Worm (Caenorhabditis elegans) whole organism, L2 larva: ENCODE data around the gene fbxb-96.
A peak's percentile ranks its signal among the peaks of the same experiment; 100 is the strongest.

ENCODE experiments used
- C34F6.9 ChIP-seq: fragments of 150-350 bp; optimal IDR thresholded peaks from 2 replicates; lab custom pipeline; 2014; ENCODE audit warnings: missing biosample characterization, missing genetic modification characterization
- F13H6.1 ChIP-seq: sonication (generic microtip); optimal IDR thresholded peaks from 2 replicates; lab custom pipeline; 2016; ENCODE audit warnings: missing genetic modification characterization, missing compliant biosample characterization
- R02D3.7 ChIP-seq: fragments of 150-350 bp; optimal IDR thresholded peaks from 2 replicates; lab custom pipeline; 2014; ENCODE audit warnings: missing biosample characterization, missing genetic modification characterization
- Y55F3AM.14 ChIP-seq: fragments of 200-800 bp; sonication (Bioruptor generic); optimal IDR thresholded peaks from 2 replicates; lab custom pipeline; 2018; ENCODE audit warnings: mild to moderate bottlenecking, missing genetic modification characterization, missing compliant biosample characterization
- ZK546.5 ChIP-seq: sonication (generic microtip); optimal IDR thresholded peaks from 2 replicates; lab custom pipeline; 2017; ENCODE audit warnings: missing biosample characterization, missing genetic modification characterization
- aly-2 ChIP-seq: fragments of 150-350 bp; optimal IDR thresholded peaks from 2 replicates; lab custom pipeline; 2014; ENCODE audit warnings: missing biosample characterization, missing genetic modification characterization
- ama-1 ChIP-seq: fragments of 150-350 bp; optimal IDR thresholded peaks from 2 replicates; lab custom pipeline; 2018; ENCODE audit warnings: inconsistent platforms
- ceh-16 ChIP-seq: fragments of 150-350 bp; optimal IDR thresholded peaks from 2 replicates; lab custom pipeline; 2014; ENCODE audit warnings: missing biosample characterization, missing genetic modification characterization
- ceh-82 ChIP-seq: fragments of 150-350 bp; optimal IDR thresholded peaks from 2 replicates; lab custom pipeline; 2014; ENCODE audit warnings: missing biosample characterization, missing genetic modification characterization
- crh-2 ChIP-seq: sonication (generic microtip); optimal IDR thresholded peaks from 2 replicates; lab custom pipeline; 2017; ENCODE audit warnings: missing biosample characterization, missing genetic modification characterization
- dmd-4 ChIP-seq: sonication (generic microtip); optimal IDR thresholded peaks from 2 replicates; lab custom pipeline; 2017; ENCODE audit warnings: missing biosample characterization, missing genetic modification characterization
- egl-27 ChIP-seq: sonication (generic microtip); optimal IDR thresholded peaks from 3 replicates; lab custom pipeline; 2017; ENCODE audit warnings: missing biosample characterization, missing genetic modification reagents, missing genetic modification characterization
- fos-1 ChIP-seq: fragments of 150-350 bp; optimal IDR thresholded peaks from 2 replicates; lab custom pipeline; 2014; ENCODE audit warnings: missing biosample characterization, missing genetic modification characterization
- gmeb-1 ChIP-seq: fragments of 150-350 bp; optimal IDR thresholded peaks from 2 replicates; lab custom pipeline; 2014; ENCODE audit warnings: missing biosample characterization, missing genetic modification characterization
- lin-11 ChIP-seq: fragments of 150-350 bp; sonication (generic microtip); optimal IDR thresholded peaks from 2 replicates; lab custom pipeline; 2014; ENCODE audit warnings: missing biosample characterization, missing genetic modification characterization, inconsistent platforms, mixed read lengths
- lin-13 ChIP-seq: fragments of 150-350 bp; optimal IDR thresholded peaks from 2 replicates; lab custom pipeline; 2014; ENCODE audit warnings: missing biosample characterization, missing genetic modification reagents, missing genetic modification characterization
- lsy-2 ChIP-seq, 2 experiments: fragments of 150-350 bp in 1 of 2; sonication (generic microtip) in 1 of 2; optimal IDR thresholded peaks; 2 replicates each; lab custom pipeline; 2014 to 2017; ENCODE audit warnings: missing biosample characterization in 2 of 2, missing genetic modification characterization in 2 of 2
- mab-5 ChIP-seq: fragments of 150-350 bp; optimal IDR thresholded peaks from 2 replicates; lab custom pipeline; 2014; ENCODE audit warnings: missing biosample characterization, missing genetic modification characterization
- mdl-1 ChIP-seq, 2 experiments: fragments of 150-350 bp in 1 of 2; sonication (generic microtip) in 1 of 2; optimal IDR thresholded peaks; 2 replicates each; lab custom pipeline; 2017; ENCODE audit warnings: missing biosample characterization in 2 of 2, missing genetic modification characterization in 2 of 2
- nhr-11 ChIP-seq: fragments of 150-350 bp; optimal IDR thresholded peaks from 2 replicates; lab custom pipeline; 2014; ENCODE audit warnings: missing biosample characterization, missing genetic modification characterization
- nhr-21 ChIP-seq: fragments of 150-350 bp; optimal IDR thresholded peaks from 2 replicates; lab custom pipeline; 2014; ENCODE audit warnings: missing biosample characterization, missing genetic modification characterization
- nhr-23 ChIP-seq: fragments of 150-350 bp; optimal IDR thresholded peaks from 2 replicates; lab custom pipeline; 2014; ENCODE audit warnings: missing biosample characterization, missing genetic modification reagents, missing genetic modification characterization
- nhr-237 ChIP-seq: fragments of 150-350 bp; optimal IDR thresholded peaks from 2 replicates; lab custom pipeline; 2014; ENCODE audit warnings: missing biosample characterization, missing genetic modification characterization
- nhr-25 ChIP-seq: fragments of 150-350 bp; sonication (generic microtip); optimal IDR thresholded peaks from 3 replicates; lab custom pipeline; 2014; ENCODE audit warnings: missing biosample characterization, missing genetic modification characterization
- nhr-77 ChIP-seq: fragments of 150-350 bp; optimal IDR thresholded peaks from 2 replicates; lab custom pipeline; 2014; ENCODE audit warnings: missing biosample characterization, missing genetic modification characterization
- peb-1 ChIP-seq: fragments of 150-350 bp; optimal IDR thresholded peaks from 2 replicates; lab custom pipeline; 2014; ENCODE audit warnings: missing biosample characterization, missing genetic modification characterization
- sem-4 ChIP-seq: fragments of 150-350 bp; optimal IDR thresholded peaks from 2 replicates; lab custom pipeline; 2014; ENCODE audit warnings: missing biosample characterization, missing genetic modification reagents, missing genetic modification characterization
- skn-1 ChIP-seq: sonication (generic microtip); optimal IDR thresholded peaks from 2 replicates; lab custom pipeline; 2017; ENCODE audit warnings: missing biosample characterization, missing genetic modification characterization
- sma-3 ChIP-seq: sonication (generic microtip); optimal IDR thresholded peaks from 2 replicates; lab custom pipeline; 2016; ENCODE audit warnings: missing genetic modification reagents, missing genetic modification characterization, missing compliant biosample characterization
- sma-9 ChIP-seq, 2 experiments: fragments of 150-350 bp in 1 of 2; sonication (generic microtip) in 1 of 2; optimal IDR thresholded peaks; 2 replicates each; lab custom pipeline; 2014 to 2016; ENCODE audit warnings: missing genetic modification characterization in 2 of 2, mild to moderate bottlenecking in 1 of 2, missing biosample characterization in 1 of 2, missing compliant biosample characterization in 1 of 2, missing genetic modification reagents in 1 of 2, moderate library complexity in 1 of 2
- unc-39 ChIP-seq: fragments of 150-350 bp; optimal IDR thresholded peaks from 2 replicates; lab custom pipeline; 2014; ENCODE audit warnings: missing biosample characterization, missing genetic modification characterization
- unc-62 ChIP-seq: fragments of 150-350 bp; optimal IDR thresholded peaks from 2 replicates; lab custom pipeline; 2014; ENCODE audit warnings: missing biosample characterization, missing genetic modification reagents, missing genetic modification characterization
- ztf-1 ChIP-seq: fragments of 200-800 bp; sonication (Bioruptor generic); conservative IDR thresholded peaks from 2 replicates; pipeline ENCODE4 v1.3.6; 2022; ENCODE audit warnings: missing genetic modification characterization, missing compliant biosample characterization

Gene fbxb-96

DNA sequence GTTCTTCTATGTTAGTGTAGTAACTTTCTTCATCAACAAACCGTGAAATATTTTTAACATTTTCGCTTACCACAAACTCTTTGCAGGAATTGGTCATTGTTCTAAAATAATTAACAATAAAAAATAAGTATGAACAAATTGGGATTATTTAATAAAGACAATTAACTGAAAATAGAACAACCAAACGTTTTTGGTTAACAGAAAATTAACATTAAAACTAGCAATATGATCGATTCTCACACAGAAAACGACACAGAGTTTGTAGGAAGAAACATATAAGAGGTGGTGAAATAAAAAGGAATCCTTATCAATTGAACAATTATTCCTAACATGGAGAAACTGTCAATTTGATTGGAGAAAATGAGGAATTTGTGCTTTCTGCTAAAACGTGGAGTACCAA, 28.5 kb upstream of the fbxb-96 start, which contains the start of gene math-16:
math-16 (minus strand) TSS at position 101 of the 400 bp plus-strand sequence.
- TF ChIP-seq nhr-23 (tag; lab: Kevin White, UChicago) (no peak), nhr-11 (tag; lab: Kevin White, UChicago) (no peak), mab-5 (tag; lab: Kevin White, UChicago) (no peak), F13H6.1 (tag; lab: Kevin White, UChicago) (no peak), ceh-82 (no peak), sma-3 (GFP tag; lab: Kevin White, UChicago) (no peak), lin-13 (GFP tag; lab: Kevin White, UChicago) (no peak), nhr-77 (tag; lab: Kevin White, UChicago) (no peak), R02D3.7 (no peak)

DNA sequence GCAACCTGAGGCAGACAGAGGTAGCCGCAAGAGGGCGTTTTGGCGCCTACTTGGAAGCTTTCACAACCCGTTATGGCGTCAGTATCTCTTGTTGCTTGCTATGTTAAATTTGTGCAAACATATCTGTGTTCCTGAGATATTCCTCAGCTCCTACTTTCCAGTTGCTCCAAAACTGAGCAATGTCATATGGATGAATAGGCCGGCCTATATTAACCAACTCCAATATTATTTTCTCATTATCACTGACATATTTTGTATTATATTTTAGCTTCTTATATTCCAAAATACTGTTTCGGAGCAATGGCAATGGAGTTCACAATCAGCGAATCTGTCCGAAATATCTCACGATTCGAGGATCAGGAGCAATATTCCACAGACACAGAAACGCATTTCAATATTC, 25.5 kb upstream of the fbxb-96 start, which contains the start of gene math-13:
math-13 (plus strand) TSS at position 301 of the 400 bp plus-strand sequence.
- TF ChIP-seq aly-2 (tag; lab: Kevin White, UChicago) (no peak), nhr-21 (tag; lab: Kevin White, UChicago) (no peak), nhr-23 (tag; lab: Kevin White, UChicago) (no peak), Y55F3AM.14 (no peak), R02D3.7 (no peak), nhr-11 (tag; lab: Kevin White, UChicago) (no peak), unc-62 (no peak), ceh-16 (no peak), sma-9 (GFP tag; optimal IDR thresholded peaks at IDR 0.05; lab: Kevin White, UChicago) (no peak), sma-9 (tag; optimal IDR thresholded peaks at IDR 0.05; lab: Kevin White, UChicago) (no peak), crh-2 (no peak), skn-1 (tag; lab: Kevin White, UChicago) (no peak), lsy-2 (tag; optimal IDR thresholded peaks at IDR 0.05; lab: Kevin White, UChicago) (no peak), egl-27 (no peak), lin-11 (tag; lab: Kevin White, UChicago) (no peak), lin-13 (GFP tag; lab: Kevin White, UChicago) (no peak), C34F6.9 (tag; lab: Kevin White, UChicago) (no peak), gmeb-1 (tag; lab: Kevin White, UChicago) (no peak), ZK546.5 (tag; lab: Kevin White, UChicago) (no peak), F13H6.1 (tag; lab: Kevin White, UChicago) (no peak), nhr-77 (tag; lab: Kevin White, UChicago) (no peak)
- TF ChIP-seq, all 48 proteins: peak for 0

ce11 chrII:1870875-1871592, 20.8 kb upstream of the fbxb-96 start, which contains the start of gene math-10:
Gene math-10 (plus strand): TSS chrII:1871542.
- peak; percentile 7 for TF ChIP-seq crh-2
- no peak for TF ChIP-seq nhr-25 (tag; lab: Kevin White, UChicago)
- no peak for TF ChIP-seq dmd-4
- no peak for TF ChIP-seq nhr-23 (tag; lab: Kevin White, UChicago)
- peak; percentile 24 for TF ChIP-seq fos-1 (tag; lab: Kevin White, UChicago)

DNA sequence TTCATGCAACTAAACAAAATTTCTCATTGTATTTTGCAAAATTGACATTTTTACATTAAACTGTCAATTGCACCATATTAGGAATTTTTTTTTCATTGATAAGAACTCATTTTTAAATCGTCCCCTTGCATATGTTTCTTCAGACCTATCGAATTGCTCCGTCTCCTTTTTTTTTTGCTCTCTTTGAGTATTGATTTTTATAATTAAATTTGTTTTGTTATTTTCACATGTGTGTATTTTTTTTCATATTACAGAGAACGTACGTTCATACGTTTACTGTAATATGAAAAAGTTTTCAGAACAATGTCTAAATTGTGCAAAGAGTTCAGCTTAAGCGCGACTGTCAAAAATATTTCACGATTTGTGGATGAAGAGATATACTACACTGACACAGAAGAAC, 18.9 kb upstream of the fbxb-96 start, which contains the start of gene math-14:
math-14 (plus strand) TSS at position 301 of the 400 bp plus-strand sequence.
- TF ChIP-seq ama-1 (lab: Kevin White, UChicago), result no peak
- no peak for TF ChIP-seq sem-4 (tag; lab: Kevin White, UChicago)
- no peak for TF ChIP-seq nhr-23 (tag; lab: Kevin White, UChicago)
- TF ChIP-seq peb-1 (tag; lab: Kevin White, UChicago), result no peak
- no peak for TF ChIP-seq R02D3.7
- TF ChIP-seq mdl-1 (tag; optimal IDR thresholded peaks at IDR 0.05; lab: Kevin White, UChicago), result no peak
- no peak for TF ChIP-seq nhr-237 (tag; lab: Kevin White, UChicago)
- TF ChIP-seq sma-3 (GFP tag; lab: Kevin White, UChicago), result no peak
- no peak for TF ChIP-seq unc-39 (tag; lab: Kevin White, UChicago)
- TF ChIP-seq ztf-1 (GFP tag; lab: Robert Waterston, UW), result no peak
- no peak for TF ChIP-seq nhr-77 (tag; lab: Kevin White, UChicago)
- no peak for TF ChIP-seq Y55F3AM.14
